Worm (Caenorhabditis elegans): ENCODE results near the gene sftd-3.

sftd-3 gene

ce11 chrII:8962206-8962605, 1.7 kb downstream of the sftd-3 start (continued):
- TF ChIP-seq sptf-1 (tag; optimal IDR thresholded peaks at IDR 0.05) (no peak), ztf-11 (tag; optimal IDR thresholded peaks at IDR 0.05) (no peak), nhr-71 (tag; optimal IDR thresholded peaks at IDR 0.05) (peak; percentile 74), lin-15B (tag; optimal IDR thresholded peaks at IDR 0.05) (no peak), elt-3 (tag; optimal IDR thresholded peaks at IDR 0.05) (no peak), nhr-28 (tag; optimal IDR thresholded peaks at IDR 0.05) (no peak), ama-1 (optimal IDR thresholded peaks at IDR 0.05) (no peak), nhr-12 (tag; optimal IDR thresholded peaks at IDR 0.05) (no peak), blmp-1 (tag; optimal IDR thresholded peaks at IDR 0.05) (no peak), snpc-4 (tag; optimal IDR thresholded peaks at IDR 0.05) (no peak), unc-130 (tag; optimal IDR thresholded peaks at IDR 0.05) (peak; percentile 29), mdl-1 (tag; optimal IDR thresholded peaks at IDR 0.05) (no peak), ztf-4 (tag; optimal IDR thresholded peaks at IDR 0.05) (no peak), tbx-2 (tag; optimal IDR thresholded peaks at IDR 0.05) (no peak), dpl-1 (GFP tag; optimal IDR thresholded peaks at IDR 0.05) (peak in 1 of 3 experiments; percentile 1), ceh-88 (GFP tag; IDR thresholded peaks at IDR 0.05) (no peak), unc-86 (tag; optimal IDR thresholded peaks at IDR 0.05) (no peak), ceh-82 (tag; optimal IDR thresholded peaks at IDR 0.05) (no peak), nhr-84 (tag; optimal IDR thresholded peaks at IDR 0.05) (no peak), xbp-1 (tag; optimal IDR thresholded peaks at IDR 0.05) (no peak), fkh-4 (tag; optimal IDR thresholded peaks at IDR 0.05; ENCODE audit: borderline replicate concordance) (peak; percentile 62), nhr-76 (tag; optimal IDR thresholded peaks at IDR 0.05) (no peak), snu-23 (GFP tag; optimal IDR thresholded peaks at IDR 0.05) (peak; percentile 46), lir-3 (tag; optimal IDR thresholded peaks at IDR 0.05; ENCODE audit: poor library complexity) (no peak), pqm-1 (tag; optimal IDR thresholded peaks at IDR 0.05) (no peak), aly-2 (tag; optimal IDR thresholded peaks at IDR 0.05) (peak; percentile 53), C34B4.2 (tag; optimal IDR thresholded peaks at IDR 0.05) (no peak), lin-39 (tag; optimal IDR thresholded peaks at IDR 0.05) (peak; percentile 45)

- TF ChIP-seq mab-9 (GFP tag; IDR thresholded peaks at IDR 0.05) = no peak
- TF ChIP-seq ces-1 (GFP tag; optimal IDR thresholded peaks at IDR 0.05) = no peak
- TF ChIP-seq unc-62 (GFP tag; optimal IDR thresholded peaks at IDR 0.05) = no peak
- TF ChIP-seq hlh-4 (tag; optimal IDR thresholded peaks at IDR 0.05) = no peak
- TF ChIP-seq ama-1 (optimal IDR thresholded peaks at IDR 0.05) = peak; percentile 9
- no peak for TF ChIP-seq ceh-8 (GFP tag; optimal IDR thresholded peaks at IDR 0.05)
- no peak for TF ChIP-seq hlh-17 (GFP tag; optimal IDR thresholded peaks at IDR 0.05; ENCODE audit: borderline replicate concordance)
- no peak for TF ChIP-seq swsn-7 (tag; optimal IDR thresholded peaks at IDR 0.05)
- no peak for TF ChIP-seq nhr-85 (tag)
- TF ChIP-seq dsc-1 (tag; optimal IDR thresholded peaks at IDR 0.05) = no peak
- no peak for TF ChIP-seq nhr-47 (tag; optimal IDR thresholded peaks at IDR 0.05)
- TF ChIP-seq mef-2 (tag; optimal IDR thresholded peaks at IDR 0.05) = no peak
- no peak for TF ChIP-seq lsy-2 (tag; optimal IDR thresholded peaks at IDR 0.05)
- no peak for TF ChIP-seq irx-1 (tag; optimal IDR thresholded peaks at IDR 0.05)
- TF ChIP-seq mdl-1 (tag; optimal IDR thresholded peaks at IDR 0.05) = no peak
- no peak for TF ChIP-seq lin-13 (GFP tag; optimal IDR thresholded peaks at IDR 0.05)
- no peak for TF ChIP-seq pqm-1 (tag; optimal IDR thresholded peaks at IDR 0.05)
- no peak for TF ChIP-seq blmp-1 (tag; optimal IDR thresholded peaks at IDR 0.05)
- TF ChIP-seq rnt-1 (tag; optimal IDR thresholded peaks at IDR 0.05) = peak; percentile 62
- peak; percentile 15 for TF ChIP-seq nhr-71 (tag; optimal IDR thresholded peaks at IDR 0.05)
- TF ChIP-seq elt-2 (tag; optimal IDR thresholded peaks at IDR 0.05) = no peak
- TF ChIP-seq efl-1 (optimal IDR thresholded peaks at IDR 0.05) = no peak
- peak in 1 of 2 experiments; percentile 65 for TF ChIP-seq efl-1 (GFP tag; optimal IDR thresholded peaks at IDR 0.05 in 1 of 2)
- peak; percentile 42 for TF ChIP-seq lin-14 (GFP tag; optimal IDR thresholded peaks at IDR 0.05)
- TF ChIP-seq unc-130 (tag; optimal IDR thresholded peaks at IDR 0.05) = peak; percentile 42
- no peak for TF ChIP-seq nhr-237 (tag; optimal IDR thresholded peaks at IDR 0.05)
Observed at ce11 chrII:8961450-8961849, 2.5 kb downstream of the sftd-3 start.

All from whole organism, L1 larva.